Worm (Caenorhabditis elegans) whole organism, L3 larva: ENCODE measurements around the gene ceh-62.

ENCODE experiments used
- R02D3.7 ChIP-seq: fragments of 150-350 bp; optimal IDR thresholded peaks from 2 replicates; lab custom pipeline; 2014; ENCODE audit warnings: missing biosample characterization, missing genetic modification characterization
- ceh-82 ChIP-seq: fragments of 150-350 bp; optimal IDR thresholded peaks from 2 replicates; lab custom pipeline; 2014; ENCODE audit warnings: missing biosample characterization, missing genetic modification characterization
- elt-2 ChIP-seq: sonication (generic microtip); optimal IDR thresholded peaks from 2 replicates; lab custom pipeline; 2016; ENCODE audit warnings: missing genetic modification reagents, mild to moderate bottlenecking, missing genetic modification characterization, missing compliant biosample characterization
- fkh-10 ChIP-seq: sonication (generic microtip); optimal IDR thresholded peaks from 2 replicates; lab custom pipeline; 2017; ENCODE audit warnings: missing biosample characterization, missing genetic modification reagents, missing genetic modification characterization
- lin-39 ChIP-seq: fragments of 150-350 bp; optimal IDR thresholded peaks from 2 replicates; lab custom pipeline; 2018; ENCODE audit warnings: missing biosample characterization, missing genetic modification reagents, missing genetic modification characterization
- nhr-12 ChIP-seq: fragments of 150-350 bp; optimal IDR thresholded peaks from 2 replicates; lab custom pipeline; 2014; ENCODE audit warnings: missing biosample characterization, missing genetic modification characterization
- nhr-76 ChIP-seq: fragments of 150-350 bp; sonication (generic microtip); optimal IDR thresholded peaks from 5 replicates; lab custom pipeline; 2014; ENCODE audit warnings: missing biosample characterization, missing genetic modification characterization
- nhr-77 ChIP-seq: fragments of 150-350 bp; optimal IDR thresholded peaks from 2 replicates; lab custom pipeline; 2014; ENCODE audit warnings: missing biosample characterization, missing genetic modification characterization
- pha-4 ChIP-seq: fragments of 150-350 bp; optimal IDR thresholded peaks from 2 replicates; lab custom pipeline; 2014; ENCODE audit warnings: missing biosample characterization, missing genetic modification reagents, missing genetic modification characterization
- tbx-2 ChIP-seq: sonication (generic microtip); optimal IDR thresholded peaks from 2 replicates; lab custom pipeline; 2016; ENCODE audit warnings: mild to moderate bottlenecking, missing genetic modification characterization, missing compliant biosample characterization
- unc-62 ChIP-seq: fragments of 150-350 bp; sonication (generic microtip); optimal IDR thresholded peaks from 4 replicates; lab custom pipeline; 2014; ENCODE audit warnings: missing biosample characterization, missing genetic modification reagents, missing genetic modification characterization

ce11 chrII:10804442-10804841 is 1.1 kb upstream of the ceh-62 start:
- TF ChIP-seq lin-39 (no peak), R02D3.7 (no peak), unc-62 (no peak), ceh-82 (tag; lab: Kevin White, UChicago) (no peak), nhr-76 (no peak), tbx-2 (tag; lab: Kevin White, UChicago) (no peak), fkh-10 (GFP tag; lab: Kevin White, UChicago) (no peak), nhr-77 (tag; lab: Kevin White, UChicago) (no peak), pha-4 (tag; lab: Kevin White, UChicago) (no peak), nhr-12 (tag; lab: Kevin White, UChicago) (no peak), elt-2 (tag; lab: Kevin White, UChicago) (no peak)
